Fruit fly (Drosophila melanogaster): Measurements from ENCODE around the gene CG8475.

The CG8475 gene

dm6 chr2L:8204996-8205567, 8.4 kb upstream of the CG8475 start, which contains the start of gene SLC5A11 (continued):
- TF ChIP-seq HLHmδ (GFP tag; optimal IDR thresholded peaks at IDR 0.05) (no peak), Ssrp (tag; optimal IDR thresholded peaks at IDR 0.05) (peak; percentile 99), CG1024 (GFP tag; IDR thresholded peaks at IDR 0.05) (peak; percentile 94), Dp (GFP tag; optimal IDR thresholded peaks at IDR 0.05) (peak; percentile 5), klu (GFP tag; IDR thresholded peaks at IDR 0.05) (peak; percentile 94), CG2678 (tag; optimal IDR thresholded peaks at IDR 0.05) (peak; percentile 99), hb (GFP tag; IDR thresholded peaks at IDR 0.05; ENCODE audit: partially characterized antibody) (no peak), CG10979 (tag; optimal IDR thresholded peaks at IDR 0.05) (peak; percentile 99), hbn (GFP tag; IDR thresholded peaks at IDR 0.05; ENCODE audit: partially characterized antibody) (no peak), kni (GFP tag; optimal IDR thresholded peaks at IDR 0.05) (peak; percentile 83), vvl (GFP tag; IDR thresholded peaks at IDR 0.05) (peak; percentile 99), CG7357 (GFP tag; IDR thresholded peaks at IDR 0.05) (peak; percentile 91), Doc2 (GFP tag; IDR thresholded peaks at IDR 0.05) (peak; percentile 87), Gsc (GFP tag; IDR thresholded peaks at IDR 0.05) (no peak), NC2α (GFP tag; optimal IDR thresholded peaks at IDR 0.05) (peak; percentile 22), Poxn (GFP tag; IDR thresholded peaks at IDR 0.05) (peak; percentile 32; the same call in 1 of the 2 replicates), CG4328 (GFP tag; optimal IDR thresholded peaks at IDR 0.05) (peak; percentile 93), Antp (GFP tag; optimal IDR thresholded peaks at IDR 0.05) (peak; percentile 64), Atf6 (GFP tag; IDR thresholded peaks at IDR 0.05) (peak; percentile 100), ro (GFP tag; IDR thresholded peaks at IDR 0.05) (peak; percentile 92), CG31365 (tag; optimal IDR thresholded peaks at IDR 0.05) (peak; percentile 82), YL-1 (GFP tag; optimal IDR thresholded peaks at IDR 0.05) (peak; percentile 98), gce (GFP tag; IDR thresholded peaks at IDR 0.05) (peak; percentile 93), amos (GFP tag; IDR thresholded peaks at IDR 0.05; ENCODE audit: partially characterized antibody) (no peak; the same call in 1 of the 2 replicates), Bteb2 (GFP tag; optimal IDR thresholded peaks at IDR 0.05) (peak; percentile 41), danr (GFP tag; IDR thresholded peaks at IDR 0.05) (peak; percentile 99), chif (GFP tag; optimal IDR thresholded peaks at IDR 0.05) (peak; percentile 60 to 66), CG15011 (GFP tag; optimal IDR thresholded peaks at IDR 0.05) (peak; percentile 95), pho (GFP tag; optimal IDR thresholded peaks at IDR 0.05) (peak; percentile 52), Six4 (GFP tag; optimal IDR thresholded peaks at IDR 0.05) (peak; percentile 97), schlank (tag; optimal IDR thresholded peaks at IDR 0.05) (peak; percentile 70), HmgD (GFP tag; optimal IDR thresholded peaks at IDR 0.05) (no peak), CG7963 (GFP tag; IDR thresholded peaks at IDR 0.05; ENCODE audit: partially characterized antibody) (no peak), CG32532 (GFP tag; IDR thresholded peaks at IDR 0.05) (peak; percentile 98), CG10366 (GFP tag; IDR thresholded peaks at IDR 0.05) (peak; percentile 79), grn (GFP tag; optimal IDR thresholded peaks at IDR 0.05) (peak; percentile 97), Fer2 (tag; optimal IDR thresholded peaks at IDR 0.05) (peak; percentile 90), az2 (GFP tag; optimal IDR thresholded peaks at IDR 0.05) (peak; percentile 91), CG18764 (GFP tag; optimal IDR thresholded peaks at IDR 0.05) (peak; percentile 88), ase (GFP tag; IDR thresholded peaks at IDR 0.05) (peak; percentile 95), cwo (GFP tag; optimal IDR thresholded peaks at IDR 0.05) (peak; percentile 97), tll (GFP tag; optimal IDR thresholded peaks at IDR 0.05) (peak in 1 of 2 experiments; percentile 80), pum (GFP tag; optimal IDR thresholded peaks at IDR 0.05) (peak; percentile 97), CG12299 (tag; optimal IDR thresholded peaks at IDR 0.05) (peak; percentile 85), fd96Cb (tag; optimal IDR thresholded peaks at IDR 0.05) (peak; percentile 99), yki (optimal IDR thresholded peaks at IDR 0.05) (no peak), CG17802 (tag; optimal IDR thresholded peaks at IDR 0.05) (peak; percentile 61), CG2202 (tag; optimal IDR thresholded peaks at IDR 0.05) (peak; percentile 77), pfk (GFP tag; optimal IDR thresholded peaks at IDR 0.05) (no peak), CG3065 (GFP tag; optimal IDR thresholded peaks at IDR 0.05) (peak; percentile 94)
